Fruit fly (Drosophila melanogaster) whole organism: ENCODE data around the gene CG14961.

Source experiments
- pan ChIP-seq: fragments of >200 bp; optimal IDR thresholded peaks from 2 replicates; lab custom pipeline; 2017
- psq ChIP-seq: fragments of >200 bp; optimal IDR thresholded peaks from 2 replicates; lab custom pipeline; 2017

- TF ChIP-seq psq (no peak), pan (lab: Kevin White, UChicago) (no peak)
Observed at dm6 chr3L:3303087-3303526, 26.8 kb upstream of the CG14961 start, which contains the start of gene CG14968.
